Fruit fly (Drosophila melanogaster) whole organism, wandering third instar larva: ENCODE data around the gene RpL10Aa.

Source experiments
- Dfd ChIP-seq: fragments of >200 bp; optimal IDR thresholded peaks from 2 replicates; lab custom pipeline; 2017; ENCODE audit warnings: missing biosample characterization, missing genetic modification characterization
- Dif ChIP-seq: fragments of 200-275, 200-300 bp; sonication (Bioruptor generic); optimal IDR thresholded peaks from 2 replicates; lab custom pipeline; 2018; ENCODE audit warnings: missing biosample characterization, missing genetic modification characterization; ENCODE audit not compliant: partially characterized antibody
- HLH106 ChIP-seq: fragments of 200-800 bp; optimal IDR thresholded peaks from 3 replicates; lab custom pipeline; 2019; ENCODE audit warnings: missing biosample characterization, mild to moderate bottlenecking, missing genetic modification characterization, moderate library complexity
- Hnf4 ChIP-seq: fragments of 200-800 bp; sonication (Bioruptor generic); optimal IDR thresholded peaks from 2 replicates; lab custom pipeline; 2016; ENCODE audit warnings: missing biosample characterization, mild to moderate bottlenecking, missing genetic modification characterization
- Sp1 ChIP-seq: fragments of 200-800 bp; sonication (Bioruptor generic); optimal IDR thresholded peaks from 3 replicates; lab custom pipeline; 2019; ENCODE audit warnings: missing biosample characterization, mild to moderate bottlenecking, missing genetic modification characterization, moderate library complexity
- br ChIP-seq: fragments of 200-800 bp; sonication (Bioruptor generic); optimal IDR thresholded peaks from 2 replicates; lab custom pipeline; 2016; ENCODE audit warnings: missing biosample characterization, missing genetic modification characterization
- dl ChIP-seq, 2 experiments: fragments of 175-275, 200-275 bp in 1 of 2; fragments of 200-275 bp in 1 of 2; sonication (Bioruptor generic); optimal IDR thresholded peaks; lab custom pipeline; 2018; ENCODE audit warnings: mild to moderate bottlenecking in 2 of 2, missing biosample characterization in 2 of 2, missing genetic modification characterization in 2 of 2, moderate library complexity in 2 of 2; ENCODE audit not compliant: partially characterized antibody in 2 of 2, insufficient read depth in 1 of 2
- fru ChIP-seq: fragments of 200-800 bp; sonication (Bioruptor generic); optimal IDR thresholded peaks from 3 replicates; lab custom pipeline; 2016; ENCODE audit warnings: missing biosample characterization, mild to moderate bottlenecking, missing genetic modification characterization
- psq ChIP-seq: fragments of 200-800 bp; sonication (Bioruptor generic); optimal IDR thresholded peaks from 3 replicates; lab custom pipeline; 2017; ENCODE audit warnings: missing biosample characterization, mild to moderate bottlenecking, missing genetic modification characterization, moderate library complexity

Gene RpL10Aa

DNA sequence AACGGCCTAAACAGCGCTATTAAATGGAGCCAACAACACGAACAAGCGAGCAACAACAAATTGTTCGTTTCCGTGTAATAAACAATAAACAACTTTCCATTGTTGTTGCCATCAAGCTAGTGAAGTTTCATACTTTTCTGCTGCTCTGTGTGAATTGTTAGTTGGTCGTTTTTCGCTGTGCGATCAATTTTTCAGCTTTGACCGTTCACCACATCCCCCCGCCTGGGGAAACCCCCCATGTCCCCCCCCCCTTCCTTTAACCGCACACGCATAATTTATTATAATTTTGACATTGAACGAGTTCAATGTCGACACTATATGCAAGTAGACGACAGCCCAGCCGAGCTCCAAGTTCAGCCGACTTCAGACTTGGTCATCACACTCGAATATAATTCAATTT, 49.9 kb downstream of the RpL10Aa start:
- no peak for TF ChIP-seq Dfd (GFP tag; lab: Kevin White, UChicago)
- no peak for TF ChIP-seq dl (GFP tag; optimal IDR thresholded peaks at IDR 0.05; lab: Kevin White, UChicago; ENCODE audit: insufficient read depth in 1 of 2, partially characterized antibody in 2 of 2)
- no peak for TF ChIP-seq HLH106 (tag; lab: Kevin White, UChicago)
- no peak for TF ChIP-seq Dif (GFP tag; lab: Kevin White, UChicago)
- TF ChIP-seq Sp1 (GFP tag; lab: Kevin White, UChicago): no peak
- TF ChIP-seq br (GFP tag; lab: Kevin White, UChicago): no peak
- no peak for TF ChIP-seq psq (GFP tag; lab: Kevin White, UChicago)
- no peak for TF ChIP-seq fru (GFP tag; lab: Kevin White, UChicago)
- no peak for TF ChIP-seq Hnf4 (GFP tag; lab: Kevin White, UChicago)
